Worm (Caenorhabditis elegans): ENCODE data around the gene C02B10.4.

C02B10.4 gene

ce11 chrIV:5082900-5083530 is 8.4 kb upstream of the C02B10.4 start, which contains the start of gene pygo-1:
Gene pygo-1, plus strand, starts transcription at chrIV:5083303.
- TF ChIP-seq ham-2 (GFP tag; optimal IDR thresholded peaks at IDR 0.05) (no peak), mep-1 (tag; optimal IDR thresholded peaks at IDR 0.05) (no peak), nhr-237 (tag; optimal IDR thresholded peaks at IDR 0.05) (no peak), lin-13 (tag; optimal IDR thresholded peaks at IDR 0.05) (no peak), tbx-8 (GFP tag; optimal IDR thresholded peaks at IDR 0.05) (no peak), mab-5 (tag; optimal IDR thresholded peaks at IDR 0.05) (no peak), ztf-11 (tag; optimal IDR thresholded peaks at IDR 0.05) (no peak), zip-8 (tag; optimal IDR thresholded peaks at IDR 0.05) (no peak)

ce11 chrIV:5083832-5084231 is 7.6 kb upstream of the C02B10.4 start:
- TF ChIP-seq ham-2 (GFP tag; optimal IDR thresholded peaks at IDR 0.05) = no peak
- TF ChIP-seq ceh-39 (tag; optimal IDR thresholded peaks at IDR 0.05) = no peak
- TF ChIP-seq sem-2 (GFP tag; optimal IDR thresholded peaks at IDR 0.05) = no peak
- TF ChIP-seq tbx-8 (GFP tag; optimal IDR thresholded peaks at IDR 0.05) = no peak
- TF ChIP-seq blmp-1 (tag; optimal IDR thresholded peaks at IDR 0.05) = no peak

ce11 chrIV:5085782-5086181 is 5.6 kb upstream of the C02B10.4 start:
- TF ChIP-seq nhr-2 (tag; optimal IDR thresholded peaks at IDR 0.05) = no peak

- TF ChIP-seq zip-8 (tag; optimal IDR thresholded peaks at IDR 0.05) (no peak), lin-13 (tag; optimal IDR thresholded peaks at IDR 0.05) (no peak), unc-120 (tag; optimal IDR thresholded peaks at IDR 0.05; ENCODE audit: poor library complexity, severe bottlenecking) (no peak), hlh-1 (tag; optimal IDR thresholded peaks at IDR 0.05) (no peak), pha-4 (tag; optimal IDR thresholded peaks at IDR 0.05) (no peak), lsy-2 (tag; optimal IDR thresholded peaks at IDR 0.05) (no peak), mls-2 (tag; optimal IDR thresholded peaks at IDR 0.05) (no peak), ceh-43 (GFP tag; optimal IDR thresholded peaks at IDR 0.05) (no peak), M03D4.4 (tag; optimal IDR thresholded peaks at IDR 0.05) (no peak), drap-1 (GFP tag; optimal IDR thresholded peaks at IDR 0.05) (no peak), ceh-83 (GFP tag; optimal IDR thresholded peaks at IDR 0.05) (no peak), sptf-1 (tag; optimal IDR thresholded peaks at IDR 0.05) (no peak), ceh-39 (tag; optimal IDR thresholded peaks at IDR 0.05) (no peak), unc-62 (GFP tag; optimal IDR thresholded peaks at IDR 0.05) (no peak), ces-1 (GFP tag; optimal IDR thresholded peaks at IDR 0.05) (no peak), flh-1 (GFP tag; optimal IDR thresholded peaks at IDR 0.05) (no peak), elt-1 (tag; optimal IDR thresholded peaks at IDR 0.05; ENCODE audit: borderline replicate concordance, insufficient read depth) (no peak), blmp-1 (tag; optimal IDR thresholded peaks at IDR 0.05) (no peak), ham-2 (GFP tag; optimal IDR thresholded peaks at IDR 0.05) (no peak)
These were observed 5.0 kb upstream of the C02B10.4 start for ce11 chrIV:5086243-5086960.

- TF ChIP-seq hlh-1 (tag; optimal IDR thresholded peaks at IDR 0.05) (no peak), elt-1 (tag; optimal IDR thresholded peaks at IDR 0.05; ENCODE audit: borderline replicate concordance, insufficient read depth) (no peak), ceh-43 (GFP tag; optimal IDR thresholded peaks at IDR 0.05) (no peak), lin-13 (tag; optimal IDR thresholded peaks at IDR 0.05) (no peak), ham-2 (GFP tag; optimal IDR thresholded peaks at IDR 0.05) (no peak), sptf-1 (tag; optimal IDR thresholded peaks at IDR 0.05) (no peak), M03D4.4 (tag; optimal IDR thresholded peaks at IDR 0.05) (no peak), lin-32 (GFP tag; optimal IDR thresholded peaks at IDR 0.05) (no peak), nhr-2 (tag; optimal IDR thresholded peaks at IDR 0.05) (no peak), nhr-76 (tag; optimal IDR thresholded peaks at IDR 0.05) (no peak), cnd-1 (tag; optimal IDR thresholded peaks at IDR 0.05) (no peak), pha-4 (tag; optimal IDR thresholded peaks at IDR 0.05) (no peak), ceh-83 (GFP tag; optimal IDR thresholded peaks at IDR 0.05) (no peak), nhr-237 (tag; optimal IDR thresholded peaks at IDR 0.05) (no peak), bed-3 (GFP tag; optimal IDR thresholded peaks at IDR 0.05) (no peak), tbx-8 (GFP tag; optimal IDR thresholded peaks at IDR 0.05) (no peak), unc-120 (tag; optimal IDR thresholded peaks at IDR 0.05; ENCODE audit: poor library complexity, severe bottlenecking) (no peak)
These were observed 4.4 kb upstream of the C02B10.4 start for ce11 chrIV:5086961-5087326.

All from whole organism, mixed stage, embryonic.